Fruit fly (Drosophila melanogaster): ENCODE measurements around the gene CG17271.
A peak's percentile ranks its signal among the peaks of the same experiment; 100 is the strongest.

Gene CG17271

dm6 chr3R:20829416-20830131 is 7.9 kb upstream of the CG17271 start (continued):
- TF ChIP-seq CG2129 (GFP tag; IDR thresholded peaks at IDR 0.05; ENCODE audit: partially characterized antibody): no peak
- 0 out of 2 replicates have a peak, but pooled peaks have one; percentile 12 for TF ChIP-seq CG14014 (GFP tag; IDR thresholded peaks at IDR 0.05)
- no peak for TF ChIP-seq CG6254 (GFP tag; optimal IDR thresholded peaks at IDR 0.05)
- peak; percentile 74 for TF ChIP-seq mirr (GFP tag; optimal IDR thresholded peaks at IDR 0.05)
- peak; percentile 59 for TF ChIP-seq CG11504 (tag; optimal IDR thresholded peaks at IDR 0.05)
- no peak for TF ChIP-seq gcm (GFP tag; optimal IDR thresholded peaks at IDR 0.05)
- no peak for TF ChIP-seq Eip74EF (GFP tag; optimal IDR thresholded peaks at IDR 0.05)
- TF ChIP-seq CTCF (GFP tag; optimal IDR thresholded peaks at IDR 0.05): no peak
- peak; percentile 13; the same call in 2 of the 3 replicates for TF ChIP-seq Dbx (GFP tag; IDR thresholded peaks at IDR 0.05)
- no peak for TF ChIP-seq Blimp-1 (GFP tag; optimal IDR thresholded peaks at IDR 0.05)
- TF ChIP-seq nau (GFP tag; optimal IDR thresholded peaks at IDR 0.05): no peak
- TF ChIP-seq CG7987 (GFP tag; optimal IDR thresholded peaks at IDR 0.05): peak; percentile 48
- TF ChIP-seq cato (GFP tag; optimal IDR thresholded peaks at IDR 0.05; ENCODE audit: borderline replicate concordance): no peak
- TF ChIP-seq Antp (GFP tag; optimal IDR thresholded peaks at IDR 0.05): no peak
- TF ChIP-seq row (GFP tag; IDR thresholded peaks at IDR 0.05): peak; percentile 91
- peak; percentile 30; the same call in 1 of the 2 replicates for TF ChIP-seq Atf6 (GFP tag; IDR thresholded peaks at IDR 0.05)
- TF ChIP-seq ara (GFP tag; IDR thresholded peaks at IDR 0.05): no peak
- no peak for TF ChIP-seq CG12744 (GFP tag; optimal IDR thresholded peaks at IDR 0.05)
- no peak for TF ChIP-seq CG9609 (GFP tag; optimal IDR thresholded peaks at IDR 0.05)
- no peak for TF ChIP-seq Atf-2 (GFP tag; optimal IDR thresholded peaks at IDR 0.05)
- no peak for TF ChIP-seq CG34224 (GFP tag; IDR thresholded peaks at IDR 0.05; ENCODE audit: partially characterized antibody)
- peak; percentile 92 for TF ChIP-seq chinmo (GFP tag; IDR thresholded peaks at IDR 0.05; ENCODE audit: partially characterized antibody)
- TF ChIP-seq seq (GFP tag; IDR thresholded peaks at IDR 0.05): no peak
- no peak for TF ChIP-seq H2.0 (GFP tag; IDR thresholded peaks at IDR 0.05)
- no peak for TF ChIP-seq luna (GFP tag; optimal IDR thresholded peaks at IDR 0.05)
- no peak for TF ChIP-seq run (tag; optimal IDR thresholded peaks at IDR 0.05)
- TF ChIP-seq CG1529 (GFP tag; optimal IDR thresholded peaks at IDR 0.05): no peak
- TF ChIP-seq CG9932 (GFP tag; IDR thresholded peaks at IDR 0.05): peak; percentile 61
- no peak for TF ChIP-seq CG15073 (GFP tag; optimal IDR thresholded peaks at IDR 0.05)
- peak; percentile 80 for TF ChIP-seq ftz-f1 (GFP tag; optimal IDR thresholded peaks at IDR 0.05)
- TF ChIP-seq CG12219 (GFP tag; optimal IDR thresholded peaks at IDR 0.05): no peak
- no peak for TF ChIP-seq her (GFP tag; optimal IDR thresholded peaks at IDR 0.05)
- peak; percentile 79 for TF ChIP-seq CG15479 (GFP tag; optimal IDR thresholded peaks at IDR 0.05)
- no peak for TF ChIP-seq CG8089 (GFP tag; optimal IDR thresholded peaks at IDR 0.05)
- no peak for TF ChIP-seq Fer2 (tag; optimal IDR thresholded peaks at IDR 0.05)
- TF ChIP-seq NfI (GFP tag; optimal IDR thresholded peaks at IDR 0.05): no peak
- TF ChIP-seq ab (GFP tag; optimal IDR thresholded peaks at IDR 0.05): no peak
- TF ChIP-seq CG31441 (GFP tag; IDR thresholded peaks at IDR 0.05): peak; percentile 28; the same call in 1 of the 2 replicates
- peak; percentile 20 for TF ChIP-seq az2 (GFP tag; optimal IDR thresholded peaks at IDR 0.05)
- TF ChIP-seq CG7928 (GFP tag; optimal IDR thresholded peaks at IDR 0.05): no peak
- TF ChIP-seq CG11695 (GFP tag; IDR thresholded peaks at IDR 0.05): no peak
- no peak for TF ChIP-seq HmgD (GFP tag; optimal IDR thresholded peaks at IDR 0.05)
- TF ChIP-seq CG32772 (GFP tag; IDR thresholded peaks at IDR 0.05): no peak
- TF ChIP-seq CrebB (tag; optimal IDR thresholded peaks at IDR 0.05): peak; percentile 17
- no peak for TF ChIP-seq chn (GFP tag; optimal IDR thresholded peaks at IDR 0.05)
- TF ChIP-seq CG18262 (tag; optimal IDR thresholded peaks at IDR 0.05): peak; percentile 57
- no peak for TF ChIP-seq ssp (GFP tag; IDR thresholded peaks at IDR 0.05)
- TF ChIP-seq CG8290 (GFP tag; optimal IDR thresholded peaks at IDR 0.05): no peak
- TF ChIP-seq CG8290 (tag; optimal IDR thresholded peaks at IDR 0.05): peak in 1 of 2 experiments; percentile 86
- TF ChIP-seq lilli (GFP tag; optimal IDR thresholded peaks at IDR 0.05): no peak
- TF ChIP-seq tll (GFP tag; optimal IDR thresholded peaks at IDR 0.05): no peak
